Worm (Caenorhabditis elegans) whole organism, late embryonic: Measurements from ENCODE around the gene sqt-2.

Experiments used
- C08G9.2 ChIP-seq: sonication (generic microtip); optimal IDR thresholded peaks from 2 replicates; lab custom pipeline; 2016; ENCODE audit warnings: mild to moderate bottlenecking, missing genetic modification characterization, moderate library complexity, missing compliant biosample characterization
- K02D7.2 ChIP-seq: sonication (generic microtip); optimal IDR thresholded peaks from 2 replicates; lab custom pipeline; 2017; ENCODE audit warnings: mild to moderate bottlenecking, missing genetic modification characterization, missing compliant biosample characterization
- Y22D7AL.16 ChIP-seq: sonication (generic microtip); optimal IDR thresholded peaks from 2 replicates; lab custom pipeline; 2016; ENCODE audit warnings: missing genetic modification characterization, missing compliant biosample characterization
- ahr-1 ChIP-seq: sonication (generic microtip); optimal IDR thresholded peaks from 2 replicates; lab custom pipeline; 2016; ENCODE audit warnings: missing genetic modification characterization, missing compliant biosample characterization
- ama-1 ChIP-seq: fragments of 150-350 bp; optimal IDR thresholded peaks from 2 replicates; lab custom pipeline; 2014
- ceh-14 ChIP-seq: sonication (generic microtip); optimal IDR thresholded peaks from 2 replicates; lab custom pipeline; 2016; ENCODE audit warnings: missing genotype, missing genetic modification characterization, missing compliant biosample characterization
- ceh-18 ChIP-seq: sonication (generic microtip); optimal IDR thresholded peaks from 2 replicates; lab custom pipeline; 2016; ENCODE audit warnings: missing genetic modification characterization, missing compliant biosample characterization
- ceh-19 ChIP-seq: fragments of 200-800 bp; sonication (Bioruptor generic); optimal IDR thresholded peaks from 2 replicates; lab custom pipeline; 2018; ENCODE audit warnings: mild to moderate bottlenecking, missing genetic modification characterization, missing compliant biosample characterization
- ceh-24 ChIP-seq: sonication (generic microtip); optimal IDR thresholded peaks from 2 replicates; lab custom pipeline; 2016; ENCODE audit warnings: mild to moderate bottlenecking, missing genetic modification characterization, missing compliant biosample characterization
- ceh-30 ChIP-seq: fragments of 150-350 bp; optimal IDR thresholded peaks from 2 replicates; lab custom pipeline; 2014; ENCODE audit warnings: missing biosample characterization, missing genetic modification characterization
- ceh-34 ChIP-seq: sonication (generic microtip); optimal IDR thresholded peaks from 2 replicates; lab custom pipeline; 2016; ENCODE audit warnings: mild to moderate bottlenecking, missing genetic modification characterization, missing compliant biosample characterization
- ceh-45 ChIP-seq: fragments of 200-800 bp; sonication (Bioruptor generic); IDR thresholded peaks from 2 replicates; pipeline ENCODE4 v1.3.6; 2022; ENCODE audit warnings: missing genetic modification reagents, missing genetic modification characterization, missing compliant biosample characterization
- ceh-48 ChIP-seq: sonication (generic microtip); optimal IDR thresholded peaks from 2 replicates; lab custom pipeline; 2016; ENCODE audit warnings: missing genetic modification characterization, inconsistent platforms, missing compliant biosample characterization
- ceh-6 ChIP-seq: fragments of 200-800 bp; sonication (Bioruptor generic); optimal IDR thresholded peaks from 2 replicates; lab custom pipeline; 2018; ENCODE audit warnings: mild to moderate bottlenecking, missing genetic modification characterization, missing compliant biosample characterization
- ceh-9 ChIP-seq: sonication (generic microtip); optimal IDR thresholded peaks from 2 replicates; lab custom pipeline; 2016; ENCODE audit warnings: mild to moderate bottlenecking, missing genetic modification characterization, inconsistent platforms, missing compliant biosample characterization
- che-1 ChIP-seq: sonication (generic microtip); optimal IDR thresholded peaks from 2 replicates; lab custom pipeline; 2016; ENCODE audit warnings: mild to moderate bottlenecking, missing genetic modification characterization, missing compliant biosample characterization
- dmd-4 ChIP-seq: sonication (generic microtip); optimal IDR thresholded peaks from 2 replicates; lab custom pipeline; 2016; ENCODE audit warnings: borderline replicate concordance, missing genetic modification characterization, missing compliant biosample characterization
- dve-1 ChIP-seq: sonication (generic microtip); optimal IDR thresholded peaks from 2 replicates; lab custom pipeline; 2017; ENCODE audit warnings: antibody characterized with exemption, mild to moderate bottlenecking, missing genetic modification characterization, missing compliant biosample characterization
- elt-2 ChIP-seq: sonication (generic microtip); optimal IDR thresholded peaks from 2 replicates; lab custom pipeline; 2016; ENCODE audit warnings: missing genetic modification reagents, missing genetic modification characterization, missing compliant biosample characterization
- elt-4 ChIP-seq: sonication (generic microtip); optimal IDR thresholded peaks from 2 replicates; lab custom pipeline; 2016; ENCODE audit warnings: missing genetic modification characterization, missing compliant biosample characterization
- fax-1 ChIP-seq: sonication (generic microtip); optimal IDR thresholded peaks from 2 replicates; lab custom pipeline; 2016; ENCODE audit warnings: missing genotype, missing genetic modification characterization, missing compliant biosample characterization
- gmeb-2 ChIP-seq: sonication (generic microtip); optimal IDR thresholded peaks from 2 replicates; lab custom pipeline; 2016; ENCODE audit warnings: missing genetic modification characterization, inconsistent platforms, missing compliant biosample characterization
- hlh-13 ChIP-seq: fragments of 200-800 bp; sonication (Bioruptor generic); optimal IDR thresholded peaks from 2 replicates; lab custom pipeline; 2018; ENCODE audit warnings: mild to moderate bottlenecking, missing genetic modification characterization, missing compliant biosample characterization
- hlh-30 ChIP-seq: sonication (generic microtip); optimal IDR thresholded peaks from 2 replicates; lab custom pipeline; 2017; ENCODE audit warnings: antibody characterized with exemption, missing genetic modification characterization, missing compliant biosample characterization; ENCODE audit not compliant: insufficient read depth
- hlh-6 ChIP-seq: sonication (generic microtip); optimal IDR thresholded peaks from 2 replicates; lab custom pipeline; 2016; ENCODE audit warnings: missing genotype, missing genetic modification characterization, missing compliant biosample characterization
- hlh-8 ChIP-seq: sonication (generic microtip); optimal IDR thresholded peaks from 2 replicates; lab custom pipeline; 2016; ENCODE audit warnings: missing genotype, missing genetic modification characterization, missing compliant biosample characterization
- lin-11 ChIP-seq: fragments of 200-800 bp; sonication (Bioruptor generic); optimal IDR thresholded peaks from 2 replicates; lab custom pipeline; 2018; ENCODE audit warnings: mild to moderate bottlenecking, missing genetic modification characterization, missing compliant biosample characterization
- madf-2 ChIP-seq: sonication (generic microtip); optimal IDR thresholded peaks from 2 replicates; lab custom pipeline; 2017; ENCODE audit warnings: missing genetic modification characterization, missing compliant biosample characterization
- mec-3 ChIP-seq: sonication (generic microtip); optimal IDR thresholded peaks from 2 replicates; lab custom pipeline; 2016; ENCODE audit warnings: borderline replicate concordance, missing genetic modification characterization, missing compliant biosample characterization
- nfya-1 ChIP-seq: sonication (generic microtip); optimal IDR thresholded peaks from 2 replicates; lab custom pipeline; 2017; ENCODE audit warnings: missing genetic modification characterization, mild to moderate bottlenecking, missing compliant biosample characterization, antibody characterized with exemption, moderate library complexity
- pag-3 ChIP-seq: sonication (generic microtip); optimal IDR thresholded peaks from 2 replicates; lab custom pipeline; 2016; ENCODE audit warnings: missing compliant biosample characterization, missing genetic modification characterization, borderline replicate concordance
- pax-1 ChIP-seq: fragments of 150-350 bp; optimal IDR thresholded peaks from 2 replicates; lab custom pipeline; 2014; ENCODE audit warnings: missing biosample characterization, missing genetic modification characterization
- pqm-1 ChIP-seq: sonication (generic microtip); optimal IDR thresholded peaks from 2 replicates; lab custom pipeline; 2016; ENCODE audit warnings: missing genetic modification characterization, missing compliant biosample characterization
- ref-2 ChIP-seq: sonication (generic microtip); optimal IDR thresholded peaks from 2 replicates; lab custom pipeline; 2016; ENCODE audit warnings: missing genetic modification characterization, missing compliant biosample characterization
- rnt-1 ChIP-seq: sonication (generic microtip); optimal IDR thresholded peaks from 2 replicates; lab custom pipeline; 2016; ENCODE audit warnings: missing genetic modification characterization, missing compliant biosample characterization
- sdc-2 ChIP-seq: sonication (generic microtip); optimal IDR thresholded peaks from 2 replicates; lab custom pipeline; 2016; ENCODE audit warnings: missing genotype, missing genetic modification characterization, missing compliant biosample characterization
- sox-4 ChIP-seq: sonication (generic microtip); optimal IDR thresholded peaks from 2 replicates; lab custom pipeline; 2017; ENCODE audit warnings: mild to moderate bottlenecking, missing genetic modification characterization, inconsistent platforms, missing compliant biosample characterization
- syd-9 ChIP-seq: sonication (generic microtip); optimal IDR thresholded peaks from 2 replicates; lab custom pipeline; 2016; ENCODE audit warnings: mild to moderate bottlenecking, missing genetic modification characterization, moderate library complexity, missing compliant biosample characterization
- tbx-2 ChIP-seq: sonication (generic microtip); optimal IDR thresholded peaks from 2 replicates; lab custom pipeline; 2016; ENCODE audit warnings: missing genetic modification characterization, missing compliant biosample characterization
- unc-3 ChIP-seq, 2 experiments: fragments of 200-800 bp in 1 of 2; sonication (Bioruptor generic) in 1 of 2; sonication (generic microtip) in 1 of 2; conservative IDR thresholded peaks in 1 of 2; optimal IDR thresholded peaks in 1 of 2; 2 replicates each; pipeline versions ENCODE4 v1.3.6 to Lab custom; 2016 to 2022; ENCODE audit warnings: missing compliant biosample characterization in 2 of 2, missing genetic modification characterization in 2 of 2, missing genetic modification reagents in 1 of 2
- unc-42 ChIP-seq: sonication (generic microtip); optimal IDR thresholded peaks from 2 replicates; lab custom pipeline; 2016; ENCODE audit warnings: missing genotype, missing genetic modification characterization, missing compliant biosample characterization
- unc-55 ChIP-seq: sonication (generic microtip); optimal IDR thresholded peaks from 2 replicates; lab custom pipeline; 2017; ENCODE audit warnings: missing biosample characterization, missing genetic modification reagents, missing genetic modification characterization
- unc-86 ChIP-seq: sonication (generic microtip); optimal IDR thresholded peaks from 2 replicates; lab custom pipeline; 2016; ENCODE audit warnings: missing genetic modification characterization, missing compliant biosample characterization
- zip-5 ChIP-seq: sonication (generic microtip); optimal IDR thresholded peaks from 2 replicates; lab custom pipeline; 2016; ENCODE audit warnings: missing genetic modification characterization, missing compliant biosample characterization
- ztf-16 ChIP-seq: sonication (generic microtip); optimal IDR thresholded peaks from 2 replicates; lab custom pipeline; 2017; ENCODE audit warnings: missing genetic modification characterization, missing compliant biosample characterization

The sqt-2 gene

DNA sequence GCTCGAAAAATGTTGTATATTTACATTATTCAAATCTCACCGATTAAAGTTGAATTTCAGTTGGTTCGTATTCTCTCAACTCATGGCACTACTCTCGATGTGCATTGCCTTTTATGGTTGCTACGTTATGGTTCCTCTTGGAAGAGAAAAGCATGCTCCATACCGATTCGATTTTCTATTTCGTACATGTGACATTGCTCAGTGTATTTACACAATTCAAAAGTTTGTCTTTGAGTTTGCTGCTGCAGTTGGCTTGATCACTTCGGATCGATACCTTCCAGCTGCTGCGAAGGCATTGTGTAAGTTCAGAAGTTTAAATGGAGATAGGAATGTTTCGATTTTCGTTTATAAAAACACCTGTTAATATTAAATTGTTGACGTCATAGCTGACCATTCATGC is 14.9 kb upstream of the sqt-2 start:
- TF ChIP-seq ama-1 (lab: Kevin White, UChicago) = no peak
- TF ChIP-seq ceh-24 = no peak
- no peak for TF ChIP-seq lin-11
- TF ChIP-seq hlh-6 = no peak
- no peak for TF ChIP-seq unc-55 (GFP tag; lab: Kevin White, UChicago)
- TF ChIP-seq syd-9 (tag; lab: Kevin White, UChicago) = no peak
- TF ChIP-seq pag-3 (tag; lab: Kevin White, UChicago) = no peak
- no peak for TF ChIP-seq ahr-1 (tag; lab: Kevin White, UChicago)
- TF ChIP-seq ceh-48 (tag; lab: Kevin White, UChicago) = no peak
- no peak for TF ChIP-seq dve-1 (tag; lab: Kevin White, UChicago)
- no peak for TF ChIP-seq elt-4
- no peak for TF ChIP-seq elt-2 (tag; lab: Kevin White, UChicago)
- no peak for TF ChIP-seq gmeb-2
- TF ChIP-seq zip-5 (tag; lab: Kevin White, UChicago) = no peak
- no peak for TF ChIP-seq ceh-45 (GFP tag; lab: Robert Waterston, UW)
- no peak for TF ChIP-seq Y22D7AL.16 (tag; lab: Kevin White, UChicago)
- TF ChIP-seq, all 69 proteins: peak for 0

DNA sequence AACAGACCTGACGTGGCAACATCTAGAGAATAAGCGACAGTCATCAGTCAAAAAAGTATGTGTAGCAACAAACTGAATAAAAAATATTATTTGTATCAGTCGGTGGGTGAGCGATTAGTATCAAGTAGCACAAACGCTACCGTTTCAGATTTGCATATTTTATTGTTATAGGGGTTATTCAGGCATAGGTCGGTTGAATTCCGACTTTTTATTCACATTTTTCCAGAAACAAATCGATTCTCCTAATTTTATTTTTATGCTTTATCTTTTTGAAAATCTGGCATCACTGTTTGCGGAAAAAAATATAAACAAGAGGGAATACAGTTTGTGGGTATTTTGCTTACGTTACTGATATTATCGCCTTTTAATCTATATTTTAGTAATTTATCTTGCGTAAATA is 11.3 kb upstream of the sqt-2 start, which contains the start of gene best-4:
TSS of gene best-4 (minus strand) at position 101 of the 400 bp plus-strand sequence.
- TF ChIP-seq ceh-19 (GFP tag; lab: Kevin White, UChicago) = no peak
- no peak for TF ChIP-seq tbx-2
- TF ChIP-seq hlh-30 = no peak
- no peak for TF ChIP-seq Y22D7AL.16 (tag; lab: Kevin White, UChicago)
- no peak for TF ChIP-seq ceh-9 (tag; lab: Kevin White, UChicago)
- no peak for TF ChIP-seq fax-1
- TF ChIP-seq ceh-14 (tag; lab: Kevin White, UChicago) = no peak
- no peak for TF ChIP-seq unc-3 (GFP tag; conservative IDR thresholded peaks at IDR 0.05; lab: Robert Waterston, UW)
- TF ChIP-seq unc-3 (tag; optimal IDR thresholded peaks at IDR 0.05; lab: Kevin White, UChicago) = no peak
- no peak for TF ChIP-seq ztf-16 (tag; lab: Kevin White, UChicago)
- no peak for TF ChIP-seq pax-1 (tag; lab: Kevin White, UChicago)
- TF ChIP-seq unc-86 (tag; lab: Kevin White, UChicago) = no peak
- TF ChIP-seq K02D7.2 = no peak
- TF ChIP-seq, all 69 proteins: peak for 0

DNA sequence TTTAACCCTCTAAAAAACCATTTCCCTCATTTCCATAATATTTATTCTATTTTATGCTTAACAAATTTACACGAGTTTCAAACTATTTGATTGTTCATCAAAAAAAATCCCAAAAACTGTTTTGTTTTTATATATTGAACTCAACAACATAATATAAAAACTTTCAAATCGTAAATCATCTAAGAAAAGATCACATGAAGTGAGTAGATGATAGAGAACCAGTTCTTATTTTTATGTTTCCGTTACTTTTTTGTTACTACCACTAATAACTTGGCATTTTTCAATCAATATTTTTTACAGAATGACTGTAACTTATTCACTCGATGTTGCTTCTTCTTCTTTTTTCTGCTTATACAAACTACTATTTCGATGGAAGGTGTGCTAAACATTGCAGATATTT is 10.4 kb upstream of the sqt-2 start, which contains the start of gene best-3:
TSS of gene best-3 (plus strand) at position 301 of the 400 bp plus-strand sequence.
- TF ChIP-seq mec-3 (tag; lab: Kevin White, UChicago) = no peak
- TF ChIP-seq unc-3 (GFP tag; conservative IDR thresholded peaks at IDR 0.05; lab: Robert Waterston, UW) = no peak
- TF ChIP-seq unc-3 (tag; optimal IDR thresholded peaks at IDR 0.05; lab: Kevin White, UChicago) = no peak
- TF ChIP-seq hlh-13 (GFP tag; lab: Kevin White, UChicago) = no peak
- TF ChIP-seq dve-1 (tag; lab: Kevin White, UChicago) = no peak
- TF ChIP-seq hlh-8 (tag; lab: Kevin White, UChicago) = no peak
- no peak for TF ChIP-seq ztf-16 (tag; lab: Kevin White, UChicago)
- TF ChIP-seq lin-11 = no peak
- TF ChIP-seq pax-1 (tag; lab: Kevin White, UChicago) = no peak
- no peak for TF ChIP-seq Y22D7AL.16 (tag; lab: Kevin White, UChicago)
- no peak for TF ChIP-seq gmeb-2

DNA sequence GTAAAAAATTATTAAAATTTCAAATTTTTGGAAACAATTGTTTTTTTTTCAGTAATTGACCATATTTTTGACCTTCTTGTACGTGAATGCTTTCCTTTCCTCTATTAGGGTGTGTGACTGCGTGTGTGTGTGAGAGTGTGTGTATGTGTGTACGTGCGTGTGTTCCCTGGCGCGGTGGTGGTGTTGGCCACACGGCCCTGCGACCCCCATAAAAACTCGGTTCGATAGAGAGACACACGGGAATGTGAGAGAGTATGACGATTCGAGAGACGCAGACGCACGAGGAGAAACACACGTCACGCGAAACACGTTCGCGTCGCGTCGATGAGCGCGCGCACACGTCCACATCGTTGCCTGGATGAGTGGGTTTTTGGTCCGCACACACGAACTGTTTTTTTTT is 4.3 kb upstream of the sqt-2 start:
- peak; percentile 68 for TF ChIP-seq ref-2 (tag; lab: Kevin White, UChicago)
- peak; percentile 41 for TF ChIP-seq ceh-6 (GFP tag; lab: Kevin White, UChicago)
- no peak for TF ChIP-seq ceh-30 (tag; lab: Kevin White, UChicago)
- peak; percentile 56 for TF ChIP-seq ceh-18 (tag; lab: Kevin White, UChicago)
- TF ChIP-seq Y22D7AL.16 (tag; lab: Kevin White, UChicago) = no peak
- peak; percentile 87 for TF ChIP-seq hlh-30
- peak; percentile 44 for TF ChIP-seq ceh-48 (tag; lab: Kevin White, UChicago)
- peak; percentile 16 for TF ChIP-seq ceh-34 (tag; lab: Kevin White, UChicago)
- TF ChIP-seq pqm-1 = peak; percentile 10
- TF ChIP-seq tbx-2 = peak; percentile 54
- TF ChIP-seq unc-55 (GFP tag; lab: Kevin White, UChicago) = peak; percentile 61
- peak; percentile 55 for TF ChIP-seq madf-2 (tag; lab: Kevin White, UChicago)
- peak; percentile 28 for TF ChIP-seq elt-2 (tag; lab: Kevin White, UChicago)
- TF ChIP-seq unc-42 (tag; lab: Kevin White, UChicago) = peak; percentile 17
- TF ChIP-seq ztf-16 (tag; lab: Kevin White, UChicago) = no peak
- TF ChIP-seq sox-4 (tag; lab: Kevin White, UChicago) = peak; percentile 10
- peak; percentile 2 for TF ChIP-seq ceh-14 (tag; lab: Kevin White, UChicago)
- TF ChIP-seq elt-4 = no peak
- no peak for TF ChIP-seq lin-11
- peak; percentile 36 for TF ChIP-seq C08G9.2 (tag; lab: Kevin White, UChicago)
- TF ChIP-seq sdc-2 (tag; lab: Kevin White, UChicago) = peak; percentile 29
- no peak for TF ChIP-seq che-1
- peak; percentile 5 for TF ChIP-seq nfya-1 (tag; lab: Kevin White, UChicago)
- TF ChIP-seq rnt-1 = peak; percentile 74
- TF ChIP-seq dmd-4 (tag; lab: Kevin White, UChicago) = peak; percentile 29
